Worm (Caenorhabditis elegans) whole organism, mixed stage, embryonic: ENCODE measurements around the gene rab-30.

Experiments used
- M03D4.4 ChIP-seq: sonication (generic microtip); optimal IDR thresholded peaks from 2 replicates; lab custom pipeline; 2017; ENCODE audit warnings: mild to moderate bottlenecking, missing genetic modification characterization, missing compliant biosample characterization
- bed-3 ChIP-seq: fragments of 200-800 bp; sonication (Bioruptor generic); optimal IDR thresholded peaks from 3 replicates; lab custom pipeline; 2018; ENCODE audit warnings: mild to moderate bottlenecking, missing genetic modification characterization, moderate library complexity, missing compliant biosample characterization
- blmp-1 ChIP-seq: fragments of 150-350 bp; optimal IDR thresholded peaks from 2 replicates; lab custom pipeline; 2014; ENCODE audit warnings: missing biosample characterization, missing genetic modification characterization
- ceh-43 ChIP-seq: fragments of 200-800 bp; sonication (Bioruptor generic); optimal IDR thresholded peaks from 2 replicates; lab custom pipeline; 2018; ENCODE audit warnings: mild to moderate bottlenecking, missing genetic modification characterization, moderate library complexity, missing compliant biosample characterization
- ceh-83 ChIP-seq: fragments of 200-800 bp; sonication (Bioruptor generic); optimal IDR thresholded peaks from 2 replicates; lab custom pipeline; 2018; ENCODE audit warnings: mild to moderate bottlenecking, missing genetic modification characterization, missing compliant biosample characterization
- ces-1 ChIP-seq: fragments of 150-350 bp; optimal IDR thresholded peaks from 2 replicates; lab custom pipeline; 2014; ENCODE audit warnings: missing biosample characterization, missing genetic modification reagents, missing genetic modification characterization
- cnd-1 ChIP-seq: fragments of 200-800 bp; sonication (Bioruptor generic); optimal IDR thresholded peaks from 2 replicates; lab custom pipeline; 2018; ENCODE audit warnings: mild to moderate bottlenecking, missing genetic modification characterization, missing compliant biosample characterization
- elt-1 ChIP-seq: sonication (generic microtip); optimal IDR thresholded peaks from 2 replicates; lab custom pipeline; 2017; ENCODE audit warnings: missing genetic modification characterization, mild to moderate bottlenecking, missing compliant biosample characterization, antibody characterized with exemption, moderate library complexity, borderline replicate concordance; ENCODE audit not compliant: insufficient read depth
- elt-3 ChIP-seq: fragments of 150-350 bp; optimal IDR thresholded peaks from 2 replicates; lab custom pipeline; 2014; ENCODE audit warnings: missing biosample characterization, missing genetic modification characterization
- flh-1 ChIP-seq: fragments of 200-800 bp; sonication (Bioruptor generic); optimal IDR thresholded peaks from 2 replicates; lab custom pipeline; 2018; ENCODE audit warnings: mild to moderate bottlenecking, missing genetic modification characterization, moderate library complexity, missing compliant biosample characterization
- ham-2 ChIP-seq: fragments of 200-800 bp; sonication (Bioruptor generic); optimal IDR thresholded peaks from 2 replicates; lab custom pipeline; 2018; ENCODE audit warnings: mild to moderate bottlenecking, missing genetic modification characterization, missing compliant biosample characterization
- lin-13 ChIP-seq: fragments of 150-350 bp; optimal IDR thresholded peaks from 2 replicates; lab custom pipeline; 2014; ENCODE audit warnings: missing biosample characterization, missing genetic modification characterization
- lin-32 ChIP-seq: fragments of 200-800 bp; sonication (Bioruptor generic); optimal IDR thresholded peaks from 2 replicates; lab custom pipeline; 2018; ENCODE audit warnings: mild to moderate bottlenecking, missing genetic modification characterization, missing compliant biosample characterization
- lsy-2 ChIP-seq: fragments of 150-350 bp; optimal IDR thresholded peaks from 2 replicates; lab custom pipeline; 2014; ENCODE audit warnings: missing biosample characterization, missing genetic modification characterization
- mab-5 ChIP-seq: fragments of 150-350 bp; optimal IDR thresholded peaks from 2 replicates; lab custom pipeline; 2014; ENCODE audit warnings: missing biosample characterization, missing genetic modification characterization
- mep-1 ChIP-seq: fragments of 150-350 bp; optimal IDR thresholded peaks from 2 replicates; lab custom pipeline; 2017; ENCODE audit warnings: missing biosample characterization, missing genetic modification reagents, missing genetic modification characterization, inconsistent platforms
- mls-2 ChIP-seq: sonication (generic microtip); optimal IDR thresholded peaks from 2 replicates; lab custom pipeline; 2016; ENCODE audit warnings: mild to moderate bottlenecking, missing genetic modification characterization, moderate library complexity, missing compliant biosample characterization
- nhr-12 ChIP-seq: fragments of 150-350 bp; optimal IDR thresholded peaks from 2 replicates; lab custom pipeline; 2014; ENCODE audit warnings: missing biosample characterization, missing genetic modification characterization
- nhr-2 ChIP-seq: fragments of 150-350 bp; optimal IDR thresholded peaks from 2 replicates; lab custom pipeline; 2014; ENCODE audit warnings: missing biosample characterization, missing genetic modification characterization
- nhr-237 ChIP-seq: fragments of 150-350 bp; optimal IDR thresholded peaks from 2 replicates; lab custom pipeline; 2014; ENCODE audit warnings: missing biosample characterization, missing genetic modification characterization
- nhr-28 ChIP-seq: fragments of 150-350 bp; optimal IDR thresholded peaks from 2 replicates; lab custom pipeline; 2014; ENCODE audit warnings: missing biosample characterization, missing genetic modification characterization
- nhr-76 ChIP-seq: sonication (generic microtip); optimal IDR thresholded peaks from 2 replicates; lab custom pipeline; 2017; ENCODE audit warnings: missing biosample characterization, missing genetic modification characterization
- pha-4 ChIP-seq: fragments of 150-350 bp; optimal IDR thresholded peaks from 2 replicates; lab custom pipeline; 2018; ENCODE audit warnings: missing biosample characterization, missing genetic modification reagents, missing genetic modification characterization
- sem-2 ChIP-seq: fragments of 200-800 bp; sonication (Bioruptor generic); optimal IDR thresholded peaks from 2 replicates; lab custom pipeline; 2018; ENCODE audit warnings: mild to moderate bottlenecking, missing genetic modification characterization, missing compliant biosample characterization
- snpc-4 ChIP-seq: fragments of 150-350 bp; optimal IDR thresholded peaks from 2 replicates; lab custom pipeline; 2014; ENCODE audit warnings: missing biosample characterization, missing genetic modification characterization
- sptf-1 ChIP-seq: sonication (generic microtip); optimal IDR thresholded peaks from 2 replicates; lab custom pipeline; 2017; ENCODE audit warnings: mild to moderate bottlenecking, missing genetic modification characterization, moderate library complexity, missing compliant biosample characterization
- unc-120 ChIP-seq: sonication (generic microtip); optimal IDR thresholded peaks from 2 replicates; lab custom pipeline; 2017; ENCODE audit warnings: missing genetic modification characterization, missing compliant biosample characterization; ENCODE audit not compliant: poor library complexity, severe bottlenecking
- unc-39 ChIP-seq: fragments of 150-350 bp; optimal IDR thresholded peaks from 2 replicates; lab custom pipeline; 2014; ENCODE audit warnings: missing biosample characterization, missing genetic modification characterization
- unc-62 ChIP-seq: fragments of 150-350 bp; optimal IDR thresholded peaks from 2 replicates; lab custom pipeline; 2014; ENCODE audit warnings: missing biosample characterization, missing genetic modification reagents, missing genetic modification characterization
- zip-8 ChIP-seq: fragments of 150-350 bp; optimal IDR thresholded peaks from 2 replicates; lab custom pipeline; 2014; ENCODE audit warnings: missing biosample characterization, missing genetic modification characterization
- ztf-11 ChIP-seq: fragments of 150-350 bp; optimal IDR thresholded peaks from 2 replicates; lab custom pipeline; 2014; ENCODE audit warnings: missing biosample characterization, missing genetic modification characterization

rab-30 gene

ce11 chrIII:10537003-10537402, 23.4 kb upstream of the rab-30 start:
- TF ChIP-seq bed-3 (no peak), ham-2 (GFP tag; lab: Kevin White, UChicago) (no peak), ceh-43 (GFP tag; lab: Kevin White, UChicago) (no peak), unc-62 (no peak), mls-2 (tag; lab: Kevin White, UChicago) (no peak), snpc-4 (tag; lab: Kevin White, UChicago) (no peak), pha-4 (tag; lab: Kevin White, UChicago) (no peak), mep-1 (tag; lab: Kevin White, UChicago) (no peak), lin-13 (tag; lab: Kevin White, UChicago) (no peak), nhr-237 (no peak), lsy-2 (tag; lab: Kevin White, UChicago) (no peak), flh-1 (GFP tag; lab: Kevin White, UChicago) (no peak)
- TF ChIP-seq, all 35 proteins: peak for 0

ce11 chrIII:10537558-10537957, 22.8 kb upstream of the rab-30 start:
- TF ChIP-seq mls-2 (tag; lab: Kevin White, UChicago): no peak

- no peak for TF ChIP-seq sem-2
- no peak for TF ChIP-seq ceh-83 (GFP tag; lab: Kevin White, UChicago)
- TF ChIP-seq ceh-43 (GFP tag; lab: Kevin White, UChicago): no peak
- TF ChIP-seq snpc-4 (tag; lab: Kevin White, UChicago): no peak
- no peak for TF ChIP-seq nhr-28 (tag; lab: Kevin White, UChicago)
- TF ChIP-seq nhr-2 (tag; lab: Kevin White, UChicago): no peak
- TF ChIP-seq blmp-1 (tag; lab: Kevin White, UChicago): no peak
- no peak for TF ChIP-seq M03D4.4 (tag; lab: Kevin White, UChicago)
- TF ChIP-seq pha-4 (tag; lab: Kevin White, UChicago): no peak
- TF ChIP-seq elt-3 (tag; lab: Kevin White, UChicago): no peak
- TF ChIP-seq nhr-76 (tag; lab: Kevin White, UChicago): no peak
- no peak for TF ChIP-seq mab-5 (tag; lab: Kevin White, UChicago)
- TF ChIP-seq sptf-1 (tag; lab: Kevin White, UChicago): no peak
- no peak for TF ChIP-seq ztf-11 (tag; lab: Kevin White, UChicago)
Measured at ce11 chrIII:10538757-10539213, 21.6 kb upstream of the rab-30 start, which contains the start of gene nlp-68. nlp-68 (minus strand) TSS chrIII:10539163.

- TF ChIP-seq ces-1 (GFP tag; lab: Kevin White, UChicago) (no peak), ham-2 (GFP tag; lab: Kevin White, UChicago) (no peak), nhr-237 (no peak), mls-2 (tag; lab: Kevin White, UChicago) (no peak), unc-120 (tag; lab: Kevin White, UChicago) (no peak), unc-39 (tag; lab: Kevin White, UChicago) (no peak), cnd-1 (tag; lab: Kevin White, UChicago) (no peak), blmp-1 (tag; lab: Kevin White, UChicago) (no peak), nhr-12 (no peak), lsy-2 (tag; lab: Kevin White, UChicago) (no peak), mab-5 (tag; lab: Kevin White, UChicago) (no peak), unc-62 (no peak), sem-2 (no peak), zip-8 (tag; lab: Kevin White, UChicago) (no peak)
Measured at ce11 chrIII:10552929-10553328, 7.5 kb upstream of the rab-30 start, which contains the start of gene T21C12.8. T21C12.8 (minus strand) TSS chrIII:10553029.

ce11 chrIII:10557910-10558309, 2.5 kb upstream of the rab-30 start, which contains the start of gene T21C12.4:
T21C12.4 (minus strand) TSS chrIII:10558010.
- TF ChIP-seq lin-32 (GFP tag; lab: Kevin White, UChicago) (no peak), pha-4 (tag; lab: Kevin White, UChicago) (no peak), unc-120 (tag; lab: Kevin White, UChicago) (no peak), lin-13 (tag; lab: Kevin White, UChicago) (no peak), unc-62 (no peak), flh-1 (GFP tag; lab: Kevin White, UChicago) (no peak), nhr-28 (tag; lab: Kevin White, UChicago) (no peak), elt-1 (no peak), ceh-43 (GFP tag; lab: Kevin White, UChicago) (no peak), snpc-4 (tag; lab: Kevin White, UChicago) (no peak), cnd-1 (tag; lab: Kevin White, UChicago) (no peak)
